Worm (Caenorhabditis elegans) whole organism, early embryonic: ENCODE measurements around the gene ccdc-47.

ENCODE experiments used
- B0310.2 ChIP-seq: sonication (generic microtip); optimal IDR thresholded peaks from 2 replicates; lab custom pipeline; 2016; ENCODE audit warnings: mild to moderate bottlenecking, missing genetic modification characterization, missing compliant biosample characterization
- F13C5.2 ChIP-seq: sonication (generic microtip); optimal IDR thresholded peaks from 2 replicates; lab custom pipeline; 2017; ENCODE audit warnings: mild to moderate bottlenecking, missing genetic modification characterization, inconsistent platforms, missing compliant biosample characterization
- aly-1 ChIP-seq: sonication (generic microtip); optimal IDR thresholded peaks from 2 replicates; lab custom pipeline; 2016; ENCODE audit warnings: missing genetic modification characterization, missing compliant biosample characterization
- ama-1 ChIP-seq: fragments of 150-350 bp; optimal IDR thresholded peaks from 2 replicates; lab custom pipeline; 2014
- ceh-13 ChIP-seq: fragments of 200-800 bp; sonication (Bioruptor generic); optimal IDR thresholded peaks from 2 replicates; lab custom pipeline; 2018; ENCODE audit warnings: mild to moderate bottlenecking, missing genetic modification characterization, missing compliant biosample characterization
- ceh-36 ChIP-seq: sonication (generic microtip); optimal IDR thresholded peaks from 2 replicates; lab custom pipeline; 2016; ENCODE audit warnings: missing genetic modification characterization, inconsistent platforms, missing compliant biosample characterization
- ets-7 ChIP-seq: sonication (generic microtip); optimal IDR thresholded peaks from 2 replicates; lab custom pipeline; 2016; ENCODE audit warnings: missing genotype, missing genetic modification characterization, missing compliant biosample characterization
- flt-1 ChIP-seq: fragments of 200-800 bp; sonication (Bioruptor generic); IDR thresholded peaks from 2 replicates; pipeline ENCODE4 v1.3.6; 2022; ENCODE audit warnings: missing genetic modification characterization, missing compliant biosample characterization
- hmbx-1 ChIP-seq: sonication (generic microtip); optimal IDR thresholded peaks from 2 replicates; lab custom pipeline; 2016; ENCODE audit warnings: mild to moderate bottlenecking, missing genetic modification characterization, missing compliant biosample characterization
- hmg-4 ChIP-seq: fragments of 200-800 bp; sonication (Bioruptor generic); optimal IDR thresholded peaks from 2 replicates; lab custom pipeline; 2018; ENCODE audit warnings: mild to moderate bottlenecking, missing genetic modification characterization, missing compliant biosample characterization
- hnd-1 ChIP-seq: sonication (generic microtip); optimal IDR thresholded peaks from 2 replicates; lab custom pipeline; 2016; ENCODE audit warnings: missing genetic modification characterization, missing compliant biosample characterization
- pes-1 ChIP-seq: fragments of 200-800 bp; sonication (Bioruptor generic); IDR thresholded peaks from 2 replicates; pipeline ENCODE4 v1.3.6; 2022; ENCODE audit warnings: missing genetic modification reagents, missing genetic modification characterization, missing compliant biosample characterization
- scrt-1 ChIP-seq: fragments of 200-800 bp; sonication (Bioruptor generic); IDR thresholded peaks from 2 replicates; pipeline ENCODE4 v1.3.6; 2022; ENCODE audit warnings: missing genetic modification characterization, missing compliant biosample characterization
- sea-1 ChIP-seq: fragments of 200-800 bp; sonication (Bioruptor generic); conservative IDR thresholded peaks from 2 replicates; pipeline ENCODE4 v1.3.6; 2022; ENCODE audit warnings: missing genetic modification characterization, missing compliant biosample characterization
- tbx-11 ChIP-seq: fragments of 200-800 bp; sonication (Bioruptor generic); IDR thresholded peaks from 2 replicates; pipeline ENCODE4 v1.3.6; 2022; ENCODE audit warnings: missing genetic modification characterization, missing compliant biosample characterization
- tbx-37 ChIP-seq: fragments of 200-800 bp; sonication (Bioruptor generic); conservative IDR thresholded peaks from 2 replicates; pipeline ENCODE4 v1.3.6; 2022; ENCODE audit warnings: missing genetic modification reagents, missing genetic modification characterization, missing compliant biosample characterization
- tra-4 ChIP-seq: sonication (generic microtip); optimal IDR thresholded peaks from 2 replicates; lab custom pipeline; 2017; ENCODE audit warnings: missing genetic modification characterization, missing compliant biosample characterization

The ccdc-47 gene

DNA sequence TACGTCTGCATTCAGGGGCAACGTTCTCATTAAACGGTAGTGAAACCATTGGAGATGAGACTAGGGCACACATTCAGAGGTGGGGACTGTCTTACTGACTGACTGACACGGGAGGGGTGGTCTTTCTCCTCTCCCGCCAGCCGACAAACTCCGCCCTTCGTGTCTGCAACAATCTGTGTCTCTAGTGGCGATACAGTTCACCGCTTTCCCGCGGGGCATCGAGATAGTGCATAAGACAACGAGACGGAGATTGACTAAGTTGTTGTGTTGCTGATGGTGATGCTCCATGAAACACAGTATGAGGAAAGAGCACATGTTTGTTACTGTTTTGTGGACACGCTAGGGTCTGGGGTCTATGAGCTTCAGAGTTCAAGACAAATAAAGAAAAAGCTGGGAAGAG is 43.3 kb upstream of the ccdc-47 start:
- TF ChIP-seq ceh-36 (tag; lab: Kevin White, UChicago) (no peak), hmbx-1 (tag; lab: Kevin White, UChicago) (no peak), tbx-11 (GFP tag; lab: Robert Waterston, UW) (no peak), hmg-4 (GFP tag; lab: Kevin White, UChicago) (peak; percentile 48), ama-1 (lab: Kevin White, UChicago) (no peak), hnd-1 (tag; lab: Kevin White, UChicago) (no peak), scrt-1 (GFP tag; lab: Robert Waterston, UW) (no peak; the same call in 1 of the 2 replicates), ets-7 (tag; lab: Kevin White, UChicago) (no peak), sea-1 (GFP tag; lab: Robert Waterston, UW) (no peak)

DNA sequence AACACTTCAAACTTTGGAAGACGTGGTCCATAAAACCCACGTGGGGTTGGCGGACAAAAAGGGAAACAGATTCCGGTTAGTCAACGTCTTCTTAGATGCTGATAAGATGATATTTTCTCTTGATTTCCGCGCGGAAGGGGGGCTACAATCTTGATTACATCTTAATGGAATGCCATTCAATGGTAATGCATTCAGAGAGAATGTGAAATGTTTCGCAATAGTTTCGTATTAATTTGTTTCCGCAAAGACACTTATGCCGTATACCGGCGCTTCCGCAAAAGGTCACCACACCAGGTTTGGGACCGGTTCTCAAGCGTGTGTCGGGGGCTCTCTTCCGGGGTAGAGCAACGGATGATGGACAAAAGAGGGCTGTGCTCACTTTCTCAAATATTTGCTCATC is 42.3 kb upstream of the ccdc-47 start:
- no peak for TF ChIP-seq ama-1 (lab: Kevin White, UChicago)
- TF ChIP-seq hmbx-1 (tag; lab: Kevin White, UChicago) = no peak
- TF ChIP-seq tra-4 = no peak
- no peak for TF ChIP-seq aly-1 (tag; lab: Kevin White, UChicago)
- TF ChIP-seq B0310.2 (tag; lab: Kevin White, UChicago) = no peak
- TF ChIP-seq hmg-4 (GFP tag; lab: Kevin White, UChicago) = no peak
- TF ChIP-seq tbx-11 (GFP tag; lab: Robert Waterston, UW) = no peak
- no peak for TF ChIP-seq ceh-13
- TF ChIP-seq sea-1 (GFP tag; lab: Robert Waterston, UW) = no peak
- no peak for TF ChIP-seq hnd-1 (tag; lab: Kevin White, UChicago)
- TF ChIP-seq scrt-1 (GFP tag; lab: Robert Waterston, UW) = no peak
- no peak for TF ChIP-seq ets-7 (tag; lab: Kevin White, UChicago)
- no peak for TF ChIP-seq tbx-37 (GFP tag; lab: Robert Waterston, UW)
- no peak for TF ChIP-seq flt-1
- TF ChIP-seq ceh-36 (tag; lab: Kevin White, UChicago) = no peak
- TF ChIP-seq pes-1 (GFP tag; lab: Robert Waterston, UW) = no peak
- no peak for TF ChIP-seq F13C5.2 (tag; lab: Kevin White, UChicago)

DNA sequence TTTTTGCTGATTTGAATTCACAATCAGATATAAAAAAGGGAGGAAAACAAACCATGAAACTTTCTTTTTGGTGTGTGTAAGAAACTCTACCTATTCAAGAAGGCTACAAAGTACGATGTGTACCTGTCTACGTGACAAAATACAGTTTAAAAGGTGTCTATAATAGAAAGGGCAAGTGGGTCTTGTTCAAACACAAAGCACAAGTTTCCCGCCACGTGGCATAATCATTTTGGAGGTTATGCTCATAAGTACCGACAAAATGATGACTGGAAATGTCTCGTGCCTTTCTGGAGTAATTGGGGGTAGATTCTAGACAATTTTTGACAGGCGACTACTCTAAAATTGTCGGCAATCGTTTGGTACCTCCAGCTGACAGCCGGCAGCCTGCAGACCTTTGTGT is 41.9 kb upstream of the ccdc-47 start:
- TF ChIP-seq hmg-4 (GFP tag; lab: Kevin White, UChicago) (no peak), ama-1 (lab: Kevin White, UChicago) (no peak), hmbx-1 (tag; lab: Kevin White, UChicago) (no peak), ceh-36 (tag; lab: Kevin White, UChicago) (no peak), hnd-1 (tag; lab: Kevin White, UChicago) (no peak), sea-1 (GFP tag; lab: Robert Waterston, UW) (no peak), F13C5.2 (tag; lab: Kevin White, UChicago) (no peak), ets-7 (tag; lab: Kevin White, UChicago) (no peak), scrt-1 (GFP tag; lab: Robert Waterston, UW) (no peak), tbx-37 (GFP tag; lab: Robert Waterston, UW) (no peak), tbx-11 (GFP tag; lab: Robert Waterston, UW) (no peak), flt-1 (no peak), aly-1 (tag; lab: Kevin White, UChicago) (no peak), B0310.2 (tag; lab: Kevin White, UChicago) (no peak), tra-4 (no peak), ceh-13 (no peak), pes-1 (GFP tag; lab: Robert Waterston, UW) (no peak)

DNA sequence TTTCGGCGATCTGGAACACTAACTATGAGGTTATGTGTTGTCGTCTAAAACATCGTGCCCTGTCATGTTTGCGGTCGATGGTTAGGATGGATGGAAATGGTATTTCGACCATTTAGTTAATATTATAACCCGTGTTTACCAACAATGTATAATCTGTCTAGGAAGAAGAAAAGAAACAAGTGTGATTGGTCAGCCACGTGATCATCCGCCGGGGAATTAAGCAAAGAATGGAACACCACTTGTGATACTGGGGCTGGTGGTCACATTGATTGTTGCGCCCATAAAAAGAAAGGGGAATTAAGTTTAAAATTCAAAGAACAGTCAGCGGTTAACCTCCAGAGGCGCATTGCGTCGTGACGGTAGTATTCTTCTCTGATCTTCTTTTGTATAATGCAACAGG is 41.2 kb upstream of the ccdc-47 start:
- no peak for TF ChIP-seq ama-1 (lab: Kevin White, UChicago)
- no peak for TF ChIP-seq flt-1
- TF ChIP-seq tbx-11 (GFP tag; lab: Robert Waterston, UW) = no peak
- TF ChIP-seq ceh-13 = no peak
- no peak for TF ChIP-seq aly-1 (tag; lab: Kevin White, UChicago)
- no peak for TF ChIP-seq F13C5.2 (tag; lab: Kevin White, UChicago)
- no peak for TF ChIP-seq ceh-36 (tag; lab: Kevin White, UChicago)
- TF ChIP-seq sea-1 (GFP tag; lab: Robert Waterston, UW) = no peak
- no peak for TF ChIP-seq pes-1 (GFP tag; lab: Robert Waterston, UW)
- TF ChIP-seq scrt-1 (GFP tag; lab: Robert Waterston, UW) = no peak
- TF ChIP-seq hmg-4 (GFP tag; lab: Kevin White, UChicago) = no peak
- TF ChIP-seq B0310.2 (tag; lab: Kevin White, UChicago) = no peak
- TF ChIP-seq tbx-37 (GFP tag; lab: Robert Waterston, UW) = no peak
- no peak for TF ChIP-seq ets-7 (tag; lab: Kevin White, UChicago)
- TF ChIP-seq hnd-1 (tag; lab: Kevin White, UChicago) = no peak

DNA sequence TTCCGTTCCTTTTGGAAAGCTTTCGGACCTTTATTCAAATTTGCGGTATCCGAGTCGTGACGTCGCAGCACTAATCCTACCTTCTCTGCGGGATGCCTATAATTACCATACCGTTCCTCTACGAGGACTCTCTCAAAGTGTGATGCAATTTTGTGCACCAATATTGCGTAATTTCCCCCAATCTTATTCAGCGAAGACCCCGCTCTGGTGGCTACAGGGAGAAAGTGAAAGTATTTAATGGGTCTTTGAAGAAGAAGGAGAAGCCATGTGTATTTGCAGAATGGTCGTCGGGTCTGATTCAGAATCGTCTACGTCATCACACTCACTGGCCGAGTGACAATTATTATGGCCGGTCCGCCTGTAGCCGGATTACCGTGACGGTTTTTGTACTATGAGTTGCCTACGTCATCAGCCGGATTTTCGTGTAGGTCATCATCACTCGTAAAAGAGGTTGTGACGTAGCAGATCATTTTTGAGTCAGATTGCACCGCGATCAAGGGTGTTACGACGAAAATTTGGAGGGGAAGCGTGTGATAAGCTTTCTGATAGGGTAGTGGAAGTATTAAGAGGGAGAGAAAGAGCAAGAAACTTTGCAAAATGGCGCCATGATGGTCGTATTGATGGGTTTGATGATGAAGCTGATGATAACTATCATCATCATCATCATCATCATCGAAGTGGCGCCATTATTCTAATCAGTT is 40.4 kb upstream of the ccdc-47 start:
- peak; percentile 56 for TF ChIP-seq ceh-36 (tag; lab: Kevin White, UChicago)
- TF ChIP-seq pes-1 (GFP tag; lab: Robert Waterston, UW) = no peak
- TF ChIP-seq aly-1 (tag; lab: Kevin White, UChicago) = no peak

DNA sequence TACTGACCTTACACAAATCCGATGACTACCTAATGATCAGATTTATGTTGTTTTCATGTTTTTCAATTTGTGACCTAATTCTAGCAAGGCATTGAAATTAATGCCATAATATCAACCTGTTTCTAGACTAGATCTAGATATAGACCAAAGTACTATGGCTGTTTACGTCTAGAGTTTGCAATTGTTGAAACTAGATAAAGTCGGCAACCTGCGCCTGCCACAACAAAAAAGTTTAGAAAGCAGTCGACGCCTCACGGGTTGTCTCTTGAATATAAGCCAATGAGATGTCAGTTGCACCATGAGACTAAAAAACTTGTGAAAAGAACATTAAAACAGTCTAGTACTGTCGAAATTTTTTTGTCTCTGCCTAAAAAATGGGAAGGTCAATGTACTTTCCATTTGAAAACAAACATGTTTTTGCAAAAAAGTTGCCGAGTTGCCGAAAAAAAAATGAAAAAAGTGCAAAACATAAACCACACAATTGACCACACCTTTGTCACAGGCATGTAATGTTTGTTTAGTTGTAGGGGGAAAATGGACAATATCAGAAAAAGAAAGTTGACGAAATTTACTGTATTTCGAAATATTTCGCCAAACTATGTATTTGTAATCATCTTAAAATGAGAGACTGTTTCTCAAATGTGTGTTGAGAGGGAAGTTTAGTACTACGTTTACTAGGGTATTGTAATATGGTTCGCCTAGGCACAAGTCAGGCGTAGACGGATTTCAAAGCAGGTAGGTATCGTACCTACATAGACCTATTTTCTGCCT is 37.6 kb upstream of the ccdc-47 start:
- TF ChIP-seq ama-1 (lab: Kevin White, UChicago) = no peak
- no peak for TF ChIP-seq ceh-13
- TF ChIP-seq flt-1 = no peak
- TF ChIP-seq pes-1 (GFP tag; lab: Robert Waterston, UW) = no peak
- no peak for TF ChIP-seq tra-4
- TF ChIP-seq F13C5.2 (tag; lab: Kevin White, UChicago) = no peak
- TF ChIP-seq tbx-37 (GFP tag; lab: Robert Waterston, UW) = no peak
- no peak for TF ChIP-seq tbx-11 (GFP tag; lab: Robert Waterston, UW)
- no peak for TF ChIP-seq scrt-1 (GFP tag; lab: Robert Waterston, UW)
- no peak for TF ChIP-seq hmg-4 (GFP tag; lab: Kevin White, UChicago)
- no peak for TF ChIP-seq hmbx-1 (tag; lab: Kevin White, UChicago)
- TF ChIP-seq ceh-36 (tag; lab: Kevin White, UChicago) = no peak
